Worm (Caenorhabditis elegans): Measurements from ENCODE around the gene W01B6.3.

Gene W01B6.3

DNA sequence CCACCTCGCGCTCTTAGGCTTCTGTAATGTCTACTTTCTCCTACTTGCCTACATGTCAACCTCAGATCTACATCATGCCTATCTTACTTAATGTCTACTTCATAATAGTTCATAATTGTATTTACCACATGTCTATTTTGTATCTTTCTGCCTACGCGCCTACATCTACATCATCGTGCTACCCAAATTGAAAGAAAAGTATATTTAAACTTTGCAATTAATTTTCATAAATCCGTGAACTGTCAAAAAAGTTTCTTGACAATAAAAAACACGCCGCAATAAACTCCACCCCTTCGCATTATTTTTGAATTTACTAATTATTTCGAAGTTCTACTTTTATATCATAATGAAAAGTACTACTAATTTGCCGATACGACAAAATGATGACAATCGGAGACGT lies 49.4 kb downstream of the W01B6.3 start, which contains the start of gene F44D12.8:
F44D12.8 (plus strand) TSS at position 301 of the 400 bp plus-strand sequence.
- TF ChIP-seq nhr-28 (tag; optimal IDR thresholded peaks at IDR 0.05) (no peak), nhr-76 (tag; optimal IDR thresholded peaks at IDR 0.05) (no peak), fos-1 (tag; optimal IDR thresholded peaks at IDR 0.05) (no peak), egl-27 (tag; optimal IDR thresholded peaks at IDR 0.05) (no peak), nhr-11 (tag; optimal IDR thresholded peaks at IDR 0.05) (no peak), ztf-4 (tag; optimal IDR thresholded peaks at IDR 0.05) (no peak), ceh-16 (tag; optimal IDR thresholded peaks at IDR 0.05) (no peak), ZK546.5 (tag; optimal IDR thresholded peaks at IDR 0.05) (no peak), nhr-67 (tag; optimal IDR thresholded peaks at IDR 0.05) (no peak), mdl-1 (tag; optimal IDR thresholded peaks at IDR 0.05) (no peak), daf-12 (tag; optimal IDR thresholded peaks at IDR 0.05) (no peak), tbx-2 (tag; optimal IDR thresholded peaks at IDR 0.05) (no peak), pha-4 (tag; optimal IDR thresholded peaks at IDR 0.05) (no peak), unc-62 (GFP tag; optimal IDR thresholded peaks at IDR 0.05) (no peak), sea-2 (GFP tag; optimal IDR thresholded peaks at IDR 0.05) (no peak), nhr-43 (tag; optimal IDR thresholded peaks at IDR 0.05; ENCODE audit: poor library complexity, severe bottlenecking) (no peak), nhr-25 (tag; optimal IDR thresholded peaks at IDR 0.05) (no peak), aly-2 (tag; optimal IDR thresholded peaks at IDR 0.05) (no peak), fkh-10 (GFP tag; optimal IDR thresholded peaks at IDR 0.05) (no peak), eor-1 (tag; optimal IDR thresholded peaks at IDR 0.05) (no peak)

- TF ChIP-seq mdl-1 (tag; optimal IDR thresholded peaks at IDR 0.05), result no peak
- no peak for TF ChIP-seq egl-27 (tag; optimal IDR thresholded peaks at IDR 0.05)
- no peak for TF ChIP-seq lsy-12 (tag; optimal IDR thresholded peaks at IDR 0.05)
- TF ChIP-seq ztf-4 (tag; optimal IDR thresholded peaks at IDR 0.05), result no peak
- no peak for TF ChIP-seq nfya-1 (tag; optimal IDR thresholded peaks at IDR 0.05; ENCODE audit: insufficient read depth)
- no peak for TF ChIP-seq aly-2 (tag; optimal IDR thresholded peaks at IDR 0.05)
- no peak for TF ChIP-seq pqm-1 (tag; optimal IDR thresholded peaks at IDR 0.05)
- TF ChIP-seq fkh-2 (tag; optimal IDR thresholded peaks at IDR 0.05), result no peak
- TF ChIP-seq nhr-67 (tag; optimal IDR thresholded peaks at IDR 0.05), result no peak
- no peak for TF ChIP-seq hmg-11 (tag; optimal IDR thresholded peaks at IDR 0.05)
- no peak for TF ChIP-seq tbx-2 (tag; optimal IDR thresholded peaks at IDR 0.05)
- TF ChIP-seq unc-62 (GFP tag; optimal IDR thresholded peaks at IDR 0.05), result no peak
- no peak for TF ChIP-seq zag-1 (tag; optimal IDR thresholded peaks at IDR 0.05)
These were observed 51.1 kb downstream of the W01B6.3 start, which contains the start of gene F44D12.19 for ce11 chrIV:10021283-10021682. TSS of gene F44D12.19 (plus strand) at chrIV:10021583.

Measured in whole organism, L3 larva.